Worm (Caenorhabditis elegans) whole organism, early embryonic: ENCODE measurements around the gene F09C8.1.

Experiments
- F13C5.2 ChIP-seq: sonication (generic microtip); optimal IDR thresholded peaks from 2 replicates; lab custom pipeline; 2017; ENCODE audit warnings: mild to moderate bottlenecking, missing genetic modification characterization, inconsistent platforms, missing compliant biosample characterization
- ama-1 ChIP-seq: fragments of 150-350 bp; optimal IDR thresholded peaks from 2 replicates; lab custom pipeline; 2014
- hnd-1 ChIP-seq: sonication (generic microtip); optimal IDR thresholded peaks from 2 replicates; lab custom pipeline; 2016; ENCODE audit warnings: missing genetic modification characterization, missing compliant biosample characterization
- sea-1 ChIP-seq: fragments of 200-800 bp; sonication (Bioruptor generic); conservative IDR thresholded peaks from 2 replicates; pipeline ENCODE4 v1.3.6; 2022; ENCODE audit warnings: missing genetic modification characterization, missing compliant biosample characterization

ce11 chrX:16153744-16154143, 9.6 kb downstream of the F09C8.1 start:
- no peak for TF ChIP-seq sea-1 (GFP tag; lab: Robert Waterston, UW)
- no peak for TF ChIP-seq hnd-1 (tag; lab: Kevin White, UChicago)
- no peak for TF ChIP-seq ama-1 (lab: Kevin White, UChicago)
- no peak for TF ChIP-seq F13C5.2 (tag; lab: Kevin White, UChicago)
